Fruit fly (Drosophila melanogaster): ENCODE data around the gene Csl4.
A peak's percentile ranks its signal among the peaks of the same experiment; 100 is the strongest.

Gene Csl4

dm6 chr2L:11113011-11113528, 10.3 kb downstream of the Csl4 start, which contains the start of gene Idua (continued):
- 0 out of 4 replicates have a peak, but pooled peaks have one; percentile 48 for TF ChIP-seq chinmo (GFP tag; IDR thresholded peaks at IDR 0.05; ENCODE audit: partially characterized antibody)
- 0 out of 3 replicates have a peak, but pooled peaks have one; percentile 32 for TF ChIP-seq jigr1 (GFP tag; IDR thresholded peaks at IDR 0.05)
- TF ChIP-seq CG11723 (GFP tag; optimal IDR thresholded peaks at IDR 0.05), result no peak
- peak; percentile 26 for TF ChIP-seq YL-1 (GFP tag; optimal IDR thresholded peaks at IDR 0.05)
- TF ChIP-seq dmrt11E (tag; optimal IDR thresholded peaks at IDR 0.05), result peak; percentile 33
- TF ChIP-seq CG9876 (GFP tag; optimal IDR thresholded peaks at IDR 0.05), result no peak
- TF ChIP-seq HLH54F (GFP tag; optimal IDR thresholded peaks at IDR 0.05), result peak; percentile 38
- TF ChIP-seq cas (GFP tag; IDR thresholded peaks at IDR 0.05), result peak; percentile 13; the same call in 1 of the 2 replicates
- no peak for TF ChIP-seq CG2712 (tag; optimal IDR thresholded peaks at IDR 0.05)
- no peak for TF ChIP-seq Doc2 (GFP tag; IDR thresholded peaks at IDR 0.05)
- TF ChIP-seq CG15696 (tag; optimal IDR thresholded peaks at IDR 0.05), result no peak
- TF ChIP-seq lola (GFP tag; optimal IDR thresholded peaks at IDR 0.05), result peak in 1 of 3 experiments; percentile 36
- TF ChIP-seq CG8388 (GFP tag; optimal IDR thresholded peaks at IDR 0.05), result no peak
- no peak for TF ChIP-seq crc (GFP tag; optimal IDR thresholded peaks at IDR 0.05)
- no peak for TF ChIP-seq h (optimal IDR thresholded peaks at IDR 0.05)
- TF ChIP-seq CG1233 (GFP tag; optimal IDR thresholded peaks at IDR 0.05), result peak; percentile 58
- no peak for TF ChIP-seq CTCF (GFP tag; optimal IDR thresholded peaks at IDR 0.05)
- TF ChIP-seq Doc3 (GFP tag; IDR thresholded peaks at IDR 0.05; ENCODE audit: partially characterized antibody), result no peak
- TF ChIP-seq CG18476 (GFP tag; optimal IDR thresholded peaks at IDR 0.05), result peak; percentile 48
- no peak for TF ChIP-seq abd-A (tag; optimal IDR thresholded peaks at IDR 0.05)
- TF ChIP-seq HLH3B (GFP tag; IDR thresholded peaks at IDR 0.05), result peak; percentile 60
- TF ChIP-seq otp (GFP tag; IDR thresholded peaks at IDR 0.05), result 0 out of 3 replicates have a peak, but pooled peaks have one; percentile 26
- no peak for TF ChIP-seq chn (GFP tag; optimal IDR thresholded peaks at IDR 0.05)
- TF ChIP-seq ken (GFP tag; IDR thresholded peaks at IDR 0.05), result 0 out of 3 replicates have a peak, but pooled peaks have one; percentile 36
- TF ChIP-seq CG9727 (GFP tag; optimal IDR thresholded peaks at IDR 0.05), result peak; percentile 82
- peak; percentile 76 for TF ChIP-seq PHDP (tag; optimal IDR thresholded peaks at IDR 0.05)
- TF ChIP-seq ATbp (GFP tag; optimal IDR thresholded peaks at IDR 0.05), result no peak
- peak; percentile 41; the same call in 1 of the 2 replicates for TF ChIP-seq CG32767 (GFP tag; IDR thresholded peaks at IDR 0.05)
- TF ChIP-seq CG11398 (GFP tag; optimal IDR thresholded peaks at IDR 0.05), result no peak
- TF ChIP-seq da (GFP tag; optimal IDR thresholded peaks at IDR 0.05), result peak; percentile 11
- TF ChIP-seq dysf (GFP tag; IDR thresholded peaks at IDR 0.05), result peak; percentile 66; the same call in 2 of the 3 replicates
- TF ChIP-seq CG30020 (tag; optimal IDR thresholded peaks at IDR 0.05), result peak; percentile 13
- no peak for TF ChIP-seq eve (GFP tag; optimal IDR thresholded peaks at IDR 0.05)
- no peak for TF ChIP-seq Dll (GFP tag; IDR thresholded peaks at IDR 0.05; ENCODE audit: partially characterized antibody)
- no peak for TF ChIP-seq wor (GFP tag; IDR thresholded peaks at IDR 0.05)
- TF ChIP-seq MTF-1 (GFP tag; optimal IDR thresholded peaks at IDR 0.05; ENCODE audit: borderline replicate concordance), result no peak
- no peak for TF ChIP-seq CG14860 (GFP tag; IDR thresholded peaks at IDR 0.05; ENCODE audit: partially characterized antibody)
- peak; percentile 11 for TF ChIP-seq Myb (GFP tag; optimal IDR thresholded peaks at IDR 0.05)
- TF ChIP-seq hb (GFP tag; IDR thresholded peaks at IDR 0.05; ENCODE audit: partially characterized antibody), result no peak
- TF ChIP-seq zf30C (GFP tag; optimal IDR thresholded peaks at IDR 0.05), result no peak
- no peak for TF ChIP-seq bbx (GFP tag; IDR thresholded peaks at IDR 0.05; ENCODE audit: partially characterized antibody)
- TF ChIP-seq fru (optimal IDR thresholded peaks at IDR 0.05), result no peak
- peak; percentile 79 for TF ChIP-seq Xrp1 (GFP tag; IDR thresholded peaks at IDR 0.05)
- TF ChIP-seq CG18764 (GFP tag; optimal IDR thresholded peaks at IDR 0.05), result no peak
- no peak for TF ChIP-seq Dp (GFP tag; optimal IDR thresholded peaks at IDR 0.05)
- peak; percentile 66 for TF ChIP-seq CG18619 (GFP tag; optimal IDR thresholded peaks at IDR 0.05)
- peak; percentile 50 for TF ChIP-seq CrebB (tag; optimal IDR thresholded peaks at IDR 0.05)
- no peak; the same call in 2 of the 3 replicates for TF ChIP-seq CG34422 (GFP tag; IDR thresholded peaks at IDR 0.05)
- TF ChIP-seq sens (GFP tag), result peak; percentile 90
- no peak for TF ChIP-seq CG6791 (GFP tag; IDR thresholded peaks at IDR 0.05; ENCODE audit: partially characterized antibody)
- no peak for TF ChIP-seq HLHmδ (GFP tag; optimal IDR thresholded peaks at IDR 0.05)

All from whole organism, embryonic.